Fruit fly (Drosophila melanogaster): ENCODE results near the gene mRpL22.

The mRpL22 gene

dm6 chrX:16808654-16809053 is 24.9 kb downstream of the mRpL22 start (continued):
- TF ChIP-seq CG13123 (GFP tag; optimal IDR thresholded peaks at IDR 0.05): no peak
- TF ChIP-seq Elba2 (GFP tag; optimal IDR thresholded peaks at IDR 0.05): no peak
- TF ChIP-seq lab (GFP tag; optimal IDR thresholded peaks at IDR 0.05): no peak
- no peak for TF ChIP-seq Dad (GFP tag; optimal IDR thresholded peaks at IDR 0.05)
- TF ChIP-seq sr (GFP tag; IDR thresholded peaks at IDR 0.05): no peak
- no peak for TF ChIP-seq Ada2b (GFP tag; IDR thresholded peaks at IDR 0.05)
- no peak for TF ChIP-seq pros (GFP tag; optimal IDR thresholded peaks at IDR 0.05)
- no peak for TF ChIP-seq CG15601 (tag; optimal IDR thresholded peaks at IDR 0.05)
- TF ChIP-seq tgo (GFP tag; IDR thresholded peaks at IDR 0.05): no peak
- TF ChIP-seq prd (optimal IDR thresholded peaks at IDR 0.05): no peak
- TF ChIP-seq prd (GFP tag; IDR thresholded peaks at IDR 0.05): no peak
- TF ChIP-seq Oli (tag; optimal IDR thresholded peaks at IDR 0.05): peak; percentile 5
- TF ChIP-seq Kr (GFP tag; optimal IDR thresholded peaks at IDR 0.05): no peak
- no peak for TF ChIP-seq az2 (GFP tag; optimal IDR thresholded peaks at IDR 0.05)
- no peak for TF ChIP-seq C15 (GFP tag; IDR thresholded peaks at IDR 0.05)
- no peak for TF ChIP-seq dati (GFP tag; IDR thresholded peaks at IDR 0.05)
- 0 out of 2 replicates have a peak, but pooled peaks have one; percentile 13 for TF ChIP-seq esg (GFP tag; conservative IDR thresholded peaks at IDR 0.05)
- TF ChIP-seq fd3F (GFP tag; optimal IDR thresholded peaks at IDR 0.05): no peak
- no peak for TF ChIP-seq CTCF (GFP tag; optimal IDR thresholded peaks at IDR 0.05)

dm6 chrX:16809093-16809492 is 25.4 kb downstream of the mRpL22 start:
- TF ChIP-seq BEAF-32 (GFP tag; optimal IDR thresholded peaks at IDR 0.05) (peak; percentile 5), Kr (GFP tag; optimal IDR thresholded peaks at IDR 0.05) (no peak), stwl (tag; optimal IDR thresholded peaks at IDR 0.05) (peak; percentile 47), vfl (GFP tag; optimal IDR thresholded peaks at IDR 0.05) (no peak), gfzf (GFP tag; optimal IDR thresholded peaks at IDR 0.05) (peak; percentile 15), CG17829 (tag; optimal IDR thresholded peaks at IDR 0.05) (peak; percentile 99)

- TF ChIP-seq fu2 (GFP tag; optimal IDR thresholded peaks at IDR 0.05): peak; percentile 67
- peak; percentile 73 for TF ChIP-seq zfh2 (GFP tag; optimal IDR thresholded peaks at IDR 0.05)
- peak; percentile 85 for TF ChIP-seq CG33213 (GFP tag; optimal IDR thresholded peaks at IDR 0.05)
- peak; percentile 66 for TF ChIP-seq shn (GFP tag; optimal IDR thresholded peaks at IDR 0.05)
- peak; percentile 53 for TF ChIP-seq CG10462 (GFP tag; optimal IDR thresholded peaks at IDR 0.05)
- TF ChIP-seq CG6854 (GFP tag; optimal IDR thresholded peaks at IDR 0.05): peak; percentile 76
- TF ChIP-seq CG1233 (GFP tag; optimal IDR thresholded peaks at IDR 0.05): peak; percentile 85
- peak; percentile 75 for TF ChIP-seq CG30431 (GFP tag; optimal IDR thresholded peaks at IDR 0.05)
- TF ChIP-seq HLHmδ (GFP tag; optimal IDR thresholded peaks at IDR 0.05): no peak
- TF ChIP-seq abd-A (tag; optimal IDR thresholded peaks at IDR 0.05): peak; percentile 78
- TF ChIP-seq nmo (GFP tag; optimal IDR thresholded peaks at IDR 0.05): peak; percentile 91
- TF ChIP-seq eve (GFP tag; optimal IDR thresholded peaks at IDR 0.05): no peak
- TF ChIP-seq Blimp-1 (GFP tag; optimal IDR thresholded peaks at IDR 0.05): peak; percentile 89
- peak; percentile 86 for TF ChIP-seq bcd (GFP tag; optimal IDR thresholded peaks at IDR 0.05)
- peak; percentile 73 for TF ChIP-seq CG12744 (GFP tag; optimal IDR thresholded peaks at IDR 0.05)
- TF ChIP-seq Aef1 (GFP tag; IDR thresholded peaks at IDR 0.05): peak; percentile 86
- TF ChIP-seq CG12071 (GFP tag; optimal IDR thresholded peaks at IDR 0.05): peak; percentile 95
- TF ChIP-seq Trl (optimal IDR thresholded peaks at IDR 0.05): no peak
- peak; percentile 87 for TF ChIP-seq Trl (GFP tag; optimal IDR thresholded peaks at IDR 0.05)
- TF ChIP-seq CG12219 (GFP tag; optimal IDR thresholded peaks at IDR 0.05): peak; percentile 92
- TF ChIP-seq ind (GFP tag; optimal IDR thresholded peaks at IDR 0.05): peak; percentile 89
- TF ChIP-seq CG1024 (GFP tag; IDR thresholded peaks at IDR 0.05): peak; percentile 59
- TF ChIP-seq Gsc (GFP tag; IDR thresholded peaks at IDR 0.05): peak; percentile 64
- TF ChIP-seq luna (GFP tag; optimal IDR thresholded peaks at IDR 0.05): peak; percentile 45
- TF ChIP-seq Usf (GFP tag; optimal IDR thresholded peaks at IDR 0.05): peak; percentile 43
- peak; percentile 66 for TF ChIP-seq sd (tag; optimal IDR thresholded peaks at IDR 0.05)
- TF ChIP-seq slou (GFP tag; optimal IDR thresholded peaks at IDR 0.05): peak; percentile 52
These were observed 27.5 kb downstream of the mRpL22 start, which contains the start of gene CG4829 for dm6 chrX:16811213-16811749. Gene CG4829, plus strand, starts transcription at chrX:16811699.

Data from whole organism, embryonic.